Worm (Caenorhabditis elegans) whole organism, L4 larva: ENCODE results near the gene ZK1240.3.

Experiments used
- hmg-1.1 ChIP-seq: fragments of 200-800 bp; sonication (Bioruptor generic); IDR thresholded peaks from 2 replicates; pipeline ENCODE4 v1.3.6; 2022; ENCODE audit warnings: missing genetic modification reagents, missing genetic modification characterization, missing compliant biosample characterization
- ztf-11 ChIP-seq: fragments of 150-350 bp; optimal IDR thresholded peaks from 2 replicates; lab custom pipeline; 2014; ENCODE audit warnings: missing biosample characterization, missing genetic modification characterization

ce11 chrII:2352546-2352945, 32.4 kb downstream of the ZK1240.3 start, which contains the start of gene F43C11.10:
- TF ChIP-seq hmg-1.1 (GFP tag; lab: Robert Waterston, UW) = no peak
- TF ChIP-seq ztf-11 (tag; lab: Kevin White, UChicago) = no peak
